Worm (Caenorhabditis elegans): ENCODE data around the gene T04C9.1.

DNA sequence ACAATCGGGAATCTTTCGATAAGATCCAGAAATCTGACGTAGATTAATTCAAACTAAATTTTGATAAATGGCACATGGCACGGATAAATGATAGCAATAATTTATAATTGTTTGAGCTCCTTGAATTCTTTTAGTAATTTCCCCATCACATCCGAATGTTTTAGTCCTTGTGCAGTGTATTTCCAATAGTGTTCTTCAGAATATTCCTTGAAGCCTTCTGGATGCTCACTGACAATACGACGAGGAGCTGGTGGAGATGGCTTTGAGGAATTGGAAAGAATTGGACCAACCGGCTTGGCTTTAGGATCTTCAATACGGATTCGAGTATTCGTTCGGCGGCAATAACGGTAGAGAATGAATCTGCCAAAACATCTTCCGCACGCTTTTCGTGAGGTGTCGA is 13.4 kb downstream of the T04C9.1 start:
- TF ChIP-seq nhr-11 (tag; optimal IDR thresholded peaks at IDR 0.05) = no peak
- TF ChIP-seq unc-62 (GFP tag; optimal IDR thresholded peaks at IDR 0.05) = no peak
- no peak for TF ChIP-seq ceh-16 (tag; optimal IDR thresholded peaks at IDR 0.05)
- no peak for TF ChIP-seq ceh-82 (tag; optimal IDR thresholded peaks at IDR 0.05)
- no peak for TF ChIP-seq C34F6.9 (tag; optimal IDR thresholded peaks at IDR 0.05)
- no peak for TF ChIP-seq snpc-4 (tag; optimal IDR thresholded peaks at IDR 0.05)
- TF ChIP-seq lin-11 (tag; optimal IDR thresholded peaks at IDR 0.05) = no peak
